Fruit fly (Drosophila melanogaster) S2 (cell line): ENCODE results near the gene Eig71Ed.

Experiments
- CG8478 ChIP-seq: fragments of >200 bp; optimal IDR thresholded peaks from 2 replicates; lab custom pipeline; 2018
- CTCF ChIP-seq, 2 experiments: fragments of >200 bp; optimal IDR thresholded peaks; 2 replicates each; lab custom pipeline; 2018

- TF ChIP-seq CG8478, result no peak
- TF ChIP-seq CTCF (optimal IDR thresholded peaks at IDR 0.05; lab: Kevin White, UChicago), result no peak
Measured at dm6 chr3L:15616900-15617299, 35.4 kb upstream of the Eig71Ed start.
